Fruit fly (Drosophila melanogaster): ENCODE data around the gene slgA.

Gene slgA

DNA sequence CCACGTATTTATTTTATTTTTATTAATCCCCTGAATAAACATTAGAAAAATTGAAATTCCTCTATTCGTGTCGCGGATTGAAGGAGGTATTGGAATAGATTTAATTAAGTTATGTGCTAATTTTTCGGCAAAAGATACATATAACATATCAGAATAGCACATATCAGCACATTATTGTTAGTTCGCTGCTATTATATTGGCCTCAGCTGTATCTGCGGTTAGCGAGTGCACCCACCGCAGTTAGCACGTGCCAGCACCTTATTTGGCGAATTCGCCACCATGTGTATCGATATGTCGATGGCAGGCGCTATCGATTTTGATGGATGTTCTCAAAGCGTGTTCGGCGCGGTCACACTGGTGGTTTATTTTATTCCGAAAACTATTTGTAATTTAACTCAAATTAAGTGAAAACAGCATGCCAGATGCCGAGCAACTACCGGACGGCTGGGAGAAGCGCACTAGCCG lies 28.7 kb upstream of the slgA start, which contains the start of gene dod (continued):
- TF ChIP-seq unpg (GFP tag; optimal IDR thresholded peaks at IDR 0.05) (peak; percentile 55), crol (GFP tag; IDR thresholded peaks at IDR 0.05) (no peak), B-H2 (GFP tag; optimal IDR thresholded peaks at IDR 0.05) (peak; percentile 47), Atf6 (GFP tag; IDR thresholded peaks at IDR 0.05) (no peak), emc (GFP tag; optimal IDR thresholded peaks at IDR 0.05) (no peak), Ada2b (GFP tag; IDR thresholded peaks at IDR 0.05) (no peak; the same call in 1 of the 2 replicates), CG12104 (GFP tag; optimal IDR thresholded peaks at IDR 0.05) (no peak), CG7963 (GFP tag; IDR thresholded peaks at IDR 0.05; ENCODE audit: partially characterized antibody) (peak; percentile 34; the same call in 1 of the 3 replicates), CG42726 (GFP tag; IDR thresholded peaks at IDR 0.05; ENCODE audit: partially characterized antibody) (peak; percentile 83; the same call in 1 of the 2 replicates), kay (GFP tag; optimal IDR thresholded peaks at IDR 0.05) (peak; percentile 1), Ptx1 (GFP tag; IDR thresholded peaks at IDR 0.05) (peak; percentile 61), CG4617 (GFP tag; optimal IDR thresholded peaks at IDR 0.05; ENCODE audit: borderline replicate concordance) (peak; percentile 84), bigmax (GFP tag; optimal IDR thresholded peaks at IDR 0.05) (peak; percentile 55), CG14050 (GFP tag; IDR thresholded peaks at IDR 0.05) (0 out of 3 replicates have a peak, but pooled peaks have one; percentile 14), Dbx (GFP tag; IDR thresholded peaks at IDR 0.05) (peak; percentile 82), Camta (GFP tag; optimal IDR thresholded peaks at IDR 0.05) (peak; percentile 11), CG10147 (GFP tag; optimal IDR thresholded peaks at IDR 0.05) (peak; percentile 16), sug (tag; optimal IDR thresholded peaks at IDR 0.05) (peak; percentile 53), btn (GFP tag; optimal IDR thresholded peaks at IDR 0.05) (no peak), ewg (GFP tag; optimal IDR thresholded peaks at IDR 0.05) (peak; percentile 15), CG6272 (GFP tag; IDR thresholded peaks at IDR 0.05) (peak; percentile 45; the same call in 1 of the 2 replicates), Lhr (GFP tag; optimal IDR thresholded peaks at IDR 0.05) (peak; percentile 74), CG3726 (GFP tag; IDR thresholded peaks at IDR 0.05) (no peak), YL-1 (GFP tag; optimal IDR thresholded peaks at IDR 0.05) (peak; percentile 82), CG33557 (GFP tag; optimal IDR thresholded peaks at IDR 0.05) (no peak), CG30431 (GFP tag; optimal IDR thresholded peaks at IDR 0.05) (no peak), trh (GFP tag; optimal IDR thresholded peaks at IDR 0.05) (no peak), CG9817 (tag; optimal IDR thresholded peaks at IDR 0.05) (peak; percentile 31), CG3281 (GFP tag; optimal IDR thresholded peaks at IDR 0.05) (peak; percentile 49), MESR4 (GFP tag; optimal IDR thresholded peaks at IDR 0.05) (peak; percentile 79), CG11456 (GFP tag; IDR thresholded peaks at IDR 0.05) (peak; percentile 63; the same call in 1 of the 3 replicates), aop (GFP tag; IDR thresholded peaks at IDR 0.05) (peak; percentile 40; the same call in 1 of the 2 replicates), gsb-n (tag; optimal IDR thresholded peaks at IDR 0.05) (no peak), hth (optimal IDR thresholded peaks at IDR 0.05) (no peak), CG31365 (tag; optimal IDR thresholded peaks at IDR 0.05) (no peak), amos (GFP tag; IDR thresholded peaks at IDR 0.05; ENCODE audit: partially characterized antibody) (peak; percentile 87), pfk (GFP tag; optimal IDR thresholded peaks at IDR 0.05) (no peak), h (optimal IDR thresholded peaks at IDR 0.05) (no peak), rib (GFP tag; IDR thresholded peaks at IDR 0.05) (peak; percentile 59; the same call in 1 of the 2 replicates), CG8281 (tag; optimal IDR thresholded peaks at IDR 0.05) (no peak), sens-2 (GFP tag; IDR thresholded peaks at IDR 0.05) (0 out of 2 replicates have a peak, but pooled peaks have one; percentile 13), Nf-YC (tag; optimal IDR thresholded peaks at IDR 0.05) (peak; percentile 38), CG11696 (GFP tag; IDR thresholded peaks at IDR 0.05) (peak; percentile 99), dm (GFP tag; optimal IDR thresholded peaks at IDR 0.05) (peak; percentile 80), Eip74EF (GFP tag; optimal IDR thresholded peaks at IDR 0.05) (peak in 1 of 2 experiments; percentile 66), MBD-R2 (GFP tag; IDR thresholded peaks at IDR 0.05) (peak; percentile 98), disco-r (GFP tag; optimal IDR thresholded peaks at IDR 0.05) (no peak), CG17568 (GFP tag; optimal IDR thresholded peaks at IDR 0.05) (no peak), CG11085 (GFP tag; IDR thresholded peaks at IDR 0.05) (peak; percentile 34; the same call in 1 of the 2 replicates), tx (GFP tag; optimal IDR thresholded peaks at IDR 0.05) (no peak), salm (tag; optimal IDR thresholded peaks at IDR 0.05) (no peak)

Measured in whole organism, embryonic.